1 fruit fly cellular context compared by ENCODE assay signal in the genomic region with DNA sequence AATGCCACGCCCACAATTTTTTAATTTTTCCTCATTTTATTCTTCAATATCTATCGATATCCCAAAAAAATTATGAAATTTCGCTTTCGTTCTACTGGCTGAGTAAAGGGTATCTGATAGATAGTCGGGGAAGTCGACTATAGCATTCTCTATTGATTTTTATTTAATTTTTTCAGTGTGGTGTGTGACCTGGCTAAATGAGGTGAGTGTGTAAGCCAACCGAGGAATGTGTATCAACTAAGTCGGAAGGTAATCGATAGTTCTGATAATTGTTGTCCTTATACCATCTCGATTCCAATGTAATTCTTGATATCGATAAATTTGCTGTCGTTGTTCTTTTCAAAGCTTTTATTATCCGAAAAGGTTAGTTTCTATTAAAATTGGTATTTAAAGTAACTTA.
TF ChIP-seq lines count a peak whose summit lies in the region.

A gene (plus strand): TSS at position 328 of the 400 bp plus-strand sequence.

TF ChIP-seq in whole organism, embryonic, 481 proteins besides CTCF, POLR2A, EP300 and RAD21 (continued from another document and continues in another):
- no peak for TF ChIP-seq nau (GFP tag; optimal IDR thresholded peaks at IDR 0.05; lab: Kevin White, UChicago)
- peak; percentile 43; the same call in 1 of the 3 replicates for TF ChIP-seq dysf (GFP tag; IDR thresholded peaks at IDR 0.05; lab: Robert Waterston, UW)
- TF ChIP-seq Fer1 (GFP tag; optimal IDR thresholded peaks at IDR 0.05; lab: Kevin White, UChicago), result peak; percentile 35
- no peak for TF ChIP-seq corto (GFP tag; optimal IDR thresholded peaks at IDR 0.05; lab: Kevin White, UChicago)
- peak; percentile 12 for TF ChIP-seq CG34376 (GFP tag; optimal IDR thresholded peaks at IDR 0.05; lab: Kevin White, UChicago)
- peak; percentile 12 for TF ChIP-seq CG9876 (GFP tag; optimal IDR thresholded peaks at IDR 0.05; lab: Kevin White, UChicago)
- TF ChIP-seq ranshi (GFP tag; IDR thresholded peaks at IDR 0.05; lab: Robert Waterston, UW), result 0 out of 2 replicates have a peak, but pooled peaks have one; percentile 51
- peak; percentile 23; the same call in 1 of the 2 replicates for TF ChIP-seq Ada2b (GFP tag; IDR thresholded peaks at IDR 0.05; lab: Robert Waterston, UW)
- no peak for TF ChIP-seq ERR (GFP tag; optimal IDR thresholded peaks at IDR 0.05; lab: Kevin White, UChicago)
- peak; percentile 44; the same call in 1 of the 2 replicates for TF ChIP-seq CG31441 (GFP tag; IDR thresholded peaks at IDR 0.05; lab: Robert Waterston, UW)
- TF ChIP-seq BEAF-32 (GFP tag; optimal IDR thresholded peaks at IDR 0.05; lab: Kevin White, UChicago), result peak; percentile 78
- TF ChIP-seq org-1 (GFP tag; optimal IDR thresholded peaks at IDR 0.05; lab: Kevin White, UChicago), result no peak
- no peak for TF ChIP-seq CG14014 (GFP tag; IDR thresholded peaks at IDR 0.05; lab: Robert Waterston, UW)
- TF ChIP-seq Hsf (GFP tag; optimal IDR thresholded peaks at IDR 0.05; lab: Kevin White, UChicago), result peak; percentile 70
- TF ChIP-seq nom (GFP tag; optimal IDR thresholded peaks at IDR 0.05; lab: Kevin White, UChicago), result no peak
- peak; percentile 89 for TF ChIP-seq Bgb (GFP tag; IDR thresholded peaks at IDR 0.05; lab: Robert Waterston, UW; ENCODE audit: partially characterized antibody)
- no peak for TF ChIP-seq BtbVII (GFP tag; optimal IDR thresholded peaks at IDR 0.05; lab: Kevin White, UChicago)
- TF ChIP-seq sisA (GFP tag; IDR thresholded peaks at IDR 0.05; lab: Robert Waterston, UW), result peak; percentile 68
- no peak for TF ChIP-seq aop (GFP tag; IDR thresholded peaks at IDR 0.05; lab: Robert Waterston, UW)
- no peak for TF ChIP-seq grau (tag; optimal IDR thresholded peaks at IDR 0.05; lab: Kevin White, UChicago)
- TF ChIP-seq mirr (GFP tag; optimal IDR thresholded peaks at IDR 0.05; lab: Kevin White, UChicago), result no peak
- TF ChIP-seq z (GFP tag; IDR thresholded peaks at IDR 0.05; lab: Robert Waterston, UW), result no peak
- no peak for TF ChIP-seq dati (GFP tag; IDR thresholded peaks at IDR 0.05; lab: Robert Waterston, UW)
- TF ChIP-seq eyg (GFP tag; optimal IDR thresholded peaks at IDR 0.05; lab: Kevin White, UChicago), result peak; percentile 22
- TF ChIP-seq Chrac-16 (GFP tag; optimal IDR thresholded peaks at IDR 0.05; lab: Kevin White, UChicago), result peak; percentile 37
- TF ChIP-seq CG7357 (GFP tag; IDR thresholded peaks at IDR 0.05; lab: Robert Waterston, UW), result no peak
- no peak for TF ChIP-seq cg (GFP tag; optimal IDR thresholded peaks at IDR 0.05; lab: Kevin White, UChicago)
- no peak for TF ChIP-seq CG13424 (tag; optimal IDR thresholded peaks at IDR 0.05; lab: Kevin White, UChicago)
- TF ChIP-seq Nf-YB (GFP tag; optimal IDR thresholded peaks at IDR 0.05; lab: Kevin White, UChicago), result no peak
- TF ChIP-seq ap (GFP tag; IDR thresholded peaks at IDR 0.05; lab: Robert Waterston, UW), result no peak
- TF ChIP-seq CG18764 (GFP tag; optimal IDR thresholded peaks at IDR 0.05; lab: Kevin White, UChicago), result peak; percentile 45
- no peak for TF ChIP-seq CG14050 (GFP tag; IDR thresholded peaks at IDR 0.05; lab: Robert Waterston, UW)
- peak; percentile 51 for TF ChIP-seq CG18262 (tag; optimal IDR thresholded peaks at IDR 0.05; lab: Kevin White, UChicago)
- peak; percentile 28; the same call in 1 of the 3 replicates for TF ChIP-seq B-H1 (GFP tag; IDR thresholded peaks at IDR 0.05; lab: Robert Waterston, UW)
- TF ChIP-seq NC2β (GFP tag; optimal IDR thresholded peaks at IDR 0.05; lab: Kevin White, UChicago), result peak; percentile 46
- TF ChIP-seq CG11456 (GFP tag; IDR thresholded peaks at IDR 0.05; lab: Robert Waterston, UW), result 0 out of 3 replicates have a peak, but pooled peaks have one; percentile 60
- peak; percentile 65 for TF ChIP-seq CG13624 (GFP tag; optimal IDR thresholded peaks at IDR 0.05; lab: Kevin White, UChicago)
- TF ChIP-seq HLH3B (GFP tag; IDR thresholded peaks at IDR 0.05; lab: Robert Waterston, UW), result no peak
- TF ChIP-seq CG8765 (GFP tag; IDR thresholded peaks at IDR 0.05; lab: Robert Waterston, UW), result no peak
- no peak for TF ChIP-seq odd (GFP tag; optimal IDR thresholded peaks at IDR 0.05; lab: Kevin White, UChicago)
- peak; percentile 94 for TF ChIP-seq Sry-δ (GFP tag; optimal IDR thresholded peaks at IDR 0.05; lab: Kevin White, UChicago)
- no peak for TF ChIP-seq TFAM (GFP tag; optimal IDR thresholded peaks at IDR 0.05; lab: Kevin White, UChicago)
- TF ChIP-seq HmgD (GFP tag; optimal IDR thresholded peaks at IDR 0.05; lab: Kevin White, UChicago), result peak; percentile 72
- peak; percentile 36; the same call in 1 of the 2 replicates for TF ChIP-seq ssp (GFP tag; IDR thresholded peaks at IDR 0.05; lab: Robert Waterston, UW)
- TF ChIP-seq fd64A (GFP tag; optimal IDR thresholded peaks at IDR 0.05; lab: Kevin White, UChicago), result no peak
- peak; percentile 86 for TF ChIP-seq CG16813 (GFP tag; IDR thresholded peaks at IDR 0.05; lab: Robert Waterston, UW; ENCODE audit: partially characterized antibody)
- TF ChIP-seq CG17802 (tag; optimal IDR thresholded peaks at IDR 0.05; lab: Kevin White, UChicago), result no peak
- peak; percentile 44 for TF ChIP-seq Abd-B (GFP tag; optimal IDR thresholded peaks at IDR 0.05; lab: Kevin White, UChicago)
- TF ChIP-seq stc (GFP tag; IDR thresholded peaks at IDR 0.05; lab: Robert Waterston, UW), result no peak
- TF ChIP-seq pum (GFP tag; optimal IDR thresholded peaks at IDR 0.05; lab: Kevin White, UChicago), result peak; percentile 24
- TF ChIP-seq CG1024 (GFP tag; IDR thresholded peaks at IDR 0.05; lab: Robert Waterston, UW), result no peak
- TF ChIP-seq disco-r (GFP tag; optimal IDR thresholded peaks at IDR 0.05; lab: Kevin White, UChicago), result no peak
- peak; percentile 56 for TF ChIP-seq tx (GFP tag; optimal IDR thresholded peaks at IDR 0.05; lab: Kevin White, UChicago)
- no peak for TF ChIP-seq CG8388 (GFP tag; optimal IDR thresholded peaks at IDR 0.05; lab: Kevin White, UChicago)
- TF ChIP-seq vnd (GFP tag; IDR thresholded peaks at IDR 0.05; lab: Robert Waterston, UW; ENCODE audit: partially characterized antibody), result peak; percentile 75
- TF ChIP-seq CG8478 (optimal IDR thresholded peaks at IDR 0.05; lab: Kevin White, UChicago), result no peak
- TF ChIP-seq MESR4 (GFP tag; optimal IDR thresholded peaks at IDR 0.05; lab: Kevin White, UChicago), result no peak
- no peak for TF ChIP-seq CG4360 (GFP tag; IDR thresholded peaks at IDR 0.05; lab: Robert Waterston, UW)
- TF ChIP-seq CG9215 (GFP tag; IDR thresholded peaks at IDR 0.05; lab: Robert Waterston, UW), result no peak
- peak; percentile 56 for TF ChIP-seq phol (tag; optimal IDR thresholded peaks at IDR 0.05; lab: Kevin White, UChicago)
- peak; percentile 33 for TF ChIP-seq Camta (GFP tag; optimal IDR thresholded peaks at IDR 0.05; lab: Kevin White, UChicago)
- TF ChIP-seq CG6654 (GFP tag; optimal IDR thresholded peaks at IDR 0.05; lab: Kevin White, UChicago), result no peak
- TF ChIP-seq bab2 (GFP tag; optimal IDR thresholded peaks at IDR 0.05; lab: Kevin White, UChicago), result peak; percentile 50
- no peak; the same call in none of the 2 replicates for TF ChIP-seq sna (GFP tag; IDR thresholded peaks at IDR 0.05; lab: Robert Waterston, UW; ENCODE audit: partially characterized antibody)
- TF ChIP-seq MBD-R2 (GFP tag; IDR thresholded peaks at IDR 0.05; lab: Robert Waterston, UW), result peak; percentile 64; the same call in 1 of the 2 replicates
- TF ChIP-seq dimm (GFP tag; IDR thresholded peaks at IDR 0.05; lab: Robert Waterston, UW), result no peak
- no peak for TF ChIP-seq Awh (GFP tag; IDR thresholded peaks at IDR 0.05; lab: Robert Waterston, UW)
- 0 out of 2 replicates have a peak, but pooled peaks have one; percentile 29 for TF ChIP-seq CG6689 (GFP tag; IDR thresholded peaks at IDR 0.05; lab: Robert Waterston, UW)
- peak; percentile 73; the same call in 2 of the 3 replicates for TF ChIP-seq zfh1 (GFP tag; IDR thresholded peaks at IDR 0.05; lab: Robert Waterston, UW)
- TF ChIP-seq CG10209 (GFP tag; optimal IDR thresholded peaks at IDR 0.05; lab: Kevin White, UChicago), result peak; percentile 19
- TF ChIP-seq CG17612 (GFP tag; IDR thresholded peaks at IDR 0.05; lab: Robert Waterston, UW), result no peak
- TF ChIP-seq CG16863 (GFP tag; optimal IDR thresholded peaks at IDR 0.05; lab: Kevin White, UChicago), result peak; percentile 7
- TF ChIP-seq CG3065 (GFP tag; optimal IDR thresholded peaks at IDR 0.05; lab: Kevin White, UChicago), result peak; percentile 77
- TF ChIP-seq sqz (GFP tag; optimal IDR thresholded peaks at IDR 0.05; lab: Kevin White, UChicago), result no peak
- TF ChIP-seq Adf1 (GFP tag; IDR thresholded peaks at IDR 0.05; lab: Robert Waterston, UW), result no peak
- no peak for TF ChIP-seq Neu2 (GFP tag; optimal IDR thresholded peaks at IDR 0.05; lab: Kevin White, UChicago; ENCODE audit: borderline replicate concordance)
- no peak for TF ChIP-seq da (GFP tag; optimal IDR thresholded peaks at IDR 0.05; lab: Kevin White, UChicago)
- TF ChIP-seq mld (GFP tag; IDR thresholded peaks at IDR 0.05; lab: Robert Waterston, UW; ENCODE audit: partially characterized antibody), result no peak
- no peak for TF ChIP-seq CG18011 (GFP tag; optimal IDR thresholded peaks at IDR 0.05; lab: Kevin White, UChicago)
- peak; percentile 21 for TF ChIP-seq tio (GFP tag; optimal IDR thresholded peaks at IDR 0.05; lab: Kevin White, UChicago)
- no peak for TF ChIP-seq ac (GFP tag; optimal IDR thresholded peaks at IDR 0.05; lab: Kevin White, UChicago)
- TF ChIP-seq CG30431 (GFP tag; optimal IDR thresholded peaks at IDR 0.05; lab: Kevin White, UChicago), result peak; percentile 7
- no peak for TF ChIP-seq Spps (tag; optimal IDR thresholded peaks at IDR 0.05; lab: Kevin White, UChicago)
- peak; percentile 57 for TF ChIP-seq zfh2 (GFP tag; optimal IDR thresholded peaks at IDR 0.05; lab: Kevin White, UChicago)
- no peak for TF ChIP-seq pb (GFP tag; optimal IDR thresholded peaks at IDR 0.05; lab: Kevin White, UChicago)
- TF ChIP-seq Rx (GFP tag; IDR thresholded peaks at IDR 0.05; lab: Robert Waterston, UW), result no peak
- peak; percentile 58; the same call in 1 of the 2 replicates for TF ChIP-seq vvl (GFP tag; IDR thresholded peaks at IDR 0.05; lab: Robert Waterston, UW)
- TF ChIP-seq fu2 (GFP tag; optimal IDR thresholded peaks at IDR 0.05; lab: Kevin White, UChicago), result peak; percentile 45
- TF ChIP-seq unc-4 (GFP tag; IDR thresholded peaks at IDR 0.05; lab: Robert Waterston, UW; ENCODE audit: partially characterized antibody), result peak; percentile 81
- no peak for TF ChIP-seq CG8359 (GFP tag; optimal IDR thresholded peaks at IDR 0.05; lab: Kevin White, UChicago; ENCODE audit: borderline replicate concordance)
- TF ChIP-seq CG11723 (GFP tag; optimal IDR thresholded peaks at IDR 0.05; lab: Kevin White, UChicago), result no peak
- peak; percentile 38 for TF ChIP-seq CG1792 (GFP tag; optimal IDR thresholded peaks at IDR 0.05; lab: Kevin White, UChicago)
- TF ChIP-seq Dp (GFP tag; optimal IDR thresholded peaks at IDR 0.05; lab: Kevin White, UChicago), result peak; percentile 63
- peak; percentile 86 for TF ChIP-seq Opbp (GFP tag; IDR thresholded peaks at IDR 0.05; lab: Robert Waterston, UW; ENCODE audit: partially characterized antibody)
- TF ChIP-seq CG10431 (GFP tag; optimal IDR thresholded peaks at IDR 0.05; lab: Kevin White, UChicago), result no peak
- TF ChIP-seq Optix (GFP tag; IDR thresholded peaks at IDR 0.05; lab: Robert Waterston, UW), result no peak
- no peak for TF ChIP-seq HHEX (GFP tag; optimal IDR thresholded peaks at IDR 0.05; lab: Kevin White, UChicago)
- TF ChIP-seq ems (GFP tag; optimal IDR thresholded peaks at IDR 0.05; lab: Kevin White, UChicago), result peak; percentile 50
- TF ChIP-seq ci (GFP tag; IDR thresholded peaks at IDR 0.05; lab: Robert Waterston, UW), result 0 out of 3 replicates have a peak, but pooled peaks have one; percentile 17
- no peak for TF ChIP-seq CG14965 (GFP tag; optimal IDR thresholded peaks at IDR 0.05; lab: Kevin White, UChicago; ENCODE audit: borderline replicate concordance)
- TF ChIP-seq CG6765 (GFP tag; optimal IDR thresholded peaks at IDR 0.05; lab: Kevin White, UChicago), result no peak
- TF ChIP-seq CG7745 (tag; optimal IDR thresholded peaks at IDR 0.05; lab: Kevin White, UChicago), result no peak
- peak; percentile 84 for TF ChIP-seq pzg (GFP tag; optimal IDR thresholded peaks at IDR 0.05; lab: Kevin White, UChicago)
- no peak for TF ChIP-seq yki (optimal IDR thresholded peaks at IDR 0.05; lab: Kevin White, UChicago)
- no peak for TF ChIP-seq CG7928 (GFP tag; optimal IDR thresholded peaks at IDR 0.05; lab: Kevin White, UChicago)
- TF ChIP-seq fd102C (GFP tag; optimal IDR thresholded peaks at IDR 0.05; lab: Kevin White, UChicago), result no peak
- no peak for TF ChIP-seq CG6175 (GFP tag; IDR thresholded peaks at IDR 0.05; lab: Robert Waterston, UW)
- TF ChIP-seq trem (tag; optimal IDR thresholded peaks at IDR 0.05; lab: Kevin White, UChicago), result peak; percentile 41
- TF ChIP-seq lab (GFP tag; optimal IDR thresholded peaks at IDR 0.05; lab: Kevin White, UChicago), result no peak
- TF ChIP-seq NFAT (GFP tag; IDR thresholded peaks at IDR 0.05; lab: Robert Waterston, UW), result peak; percentile 22; the same call in 1 of the 2 replicates
- peak; percentile 38 for TF ChIP-seq D19B (GFP tag; optimal IDR thresholded peaks at IDR 0.05; lab: Kevin White, UChicago)
- peak; percentile 47 to 49 for TF ChIP-seq chif (GFP tag; optimal IDR thresholded peaks at IDR 0.05; lab: Kevin White, UChicago)
- no peak for TF ChIP-seq CG13123 (GFP tag; optimal IDR thresholded peaks at IDR 0.05; lab: Kevin White, UChicago)
- no peak for TF ChIP-seq NC2α (GFP tag; optimal IDR thresholded peaks at IDR 0.05; lab: Kevin White, UChicago)
- TF ChIP-seq Doc2 (GFP tag; IDR thresholded peaks at IDR 0.05; lab: Robert Waterston, UW), result no peak
- TF ChIP-seq CG5245 (GFP tag; optimal IDR thresholded peaks at IDR 0.05; lab: Kevin White, UChicago), result peak; percentile 7
- TF ChIP-seq pros (GFP tag; optimal IDR thresholded peaks at IDR 0.05; lab: Kevin White, UChicago), result no peak
- TF ChIP-seq gfzf (GFP tag; optimal IDR thresholded peaks at IDR 0.05; lab: Kevin White, UChicago), result peak; percentile 53
- TF ChIP-seq CG10147 (GFP tag; optimal IDR thresholded peaks at IDR 0.05; lab: Kevin White, UChicago), result no peak
- no peak for TF ChIP-seq cwo (GFP tag; optimal IDR thresholded peaks at IDR 0.05; lab: Kevin White, UChicago)
- TF ChIP-seq CG14441 (GFP tag; IDR thresholded peaks at IDR 0.05; lab: Robert Waterston, UW), result 0 out of 2 replicates have a peak, but pooled peaks have one; percentile 26
- TF ChIP-seq onecut (GFP tag; IDR thresholded peaks at IDR 0.05; lab: Robert Waterston, UW), result peak; percentile 67
- no peak for TF ChIP-seq CG15696 (tag; optimal IDR thresholded peaks at IDR 0.05; lab: Kevin White, UChicago)
- TF ChIP-seq amos (GFP tag; IDR thresholded peaks at IDR 0.05; lab: Robert Waterston, UW; ENCODE audit: partially characterized antibody), result peak; percentile 82
- TF ChIP-seq jing (GFP tag; optimal IDR thresholded peaks at IDR 0.05; lab: Kevin White, UChicago), result no peak
- peak; percentile 43 for TF ChIP-seq CG4820 (GFP tag; optimal IDR thresholded peaks at IDR 0.05; lab: Kevin White, UChicago)
